Fruit fly (Drosophila melanogaster): ENCODE data around the gene SA2.

The SA2 gene

dm6 chr3L:1414032-1414431 lies 23.6 kb downstream of the SA2 start (continued):
- TF ChIP-seq dati (GFP tag; IDR thresholded peaks at IDR 0.05) (no peak; the same call in 1 of the 2 replicates), CG31365 (tag; optimal IDR thresholded peaks at IDR 0.05) (no peak), CG7987 (GFP tag; optimal IDR thresholded peaks at IDR 0.05) (no peak), btn (GFP tag; optimal IDR thresholded peaks at IDR 0.05) (no peak), CG18476 (GFP tag; optimal IDR thresholded peaks at IDR 0.05) (no peak), CG12299 (tag; optimal IDR thresholded peaks at IDR 0.05) (no peak), ind (GFP tag; optimal IDR thresholded peaks at IDR 0.05) (no peak), repo (GFP tag; optimal IDR thresholded peaks at IDR 0.05) (no peak), CG8765 (GFP tag; IDR thresholded peaks at IDR 0.05) (peak; percentile 92), CG12104 (GFP tag; optimal IDR thresholded peaks at IDR 0.05) (no peak), CG6765 (GFP tag; optimal IDR thresholded peaks at IDR 0.05) (no peak), fu2 (GFP tag; optimal IDR thresholded peaks at IDR 0.05) (no peak), jigr1 (GFP tag; IDR thresholded peaks at IDR 0.05) (no peak), row (GFP tag; IDR thresholded peaks at IDR 0.05) (peak; percentile 58; the same call in 2 of the 3 replicates), CG15011 (GFP tag; optimal IDR thresholded peaks at IDR 0.05) (no peak), CG2202 (tag; optimal IDR thresholded peaks at IDR 0.05) (peak; percentile 48), D19B (GFP tag; optimal IDR thresholded peaks at IDR 0.05) (no peak), CG1529 (GFP tag; optimal IDR thresholded peaks at IDR 0.05) (no peak), Bdp1 (GFP tag; optimal IDR thresholded peaks at IDR 0.05) (peak; percentile 36), CG15514 (GFP tag; optimal IDR thresholded peaks at IDR 0.05) (no peak), CG12071 (GFP tag; optimal IDR thresholded peaks at IDR 0.05) (no peak), zfh1 (GFP tag; IDR thresholded peaks at IDR 0.05) (peak; percentile 95), Scr (GFP tag; IDR thresholded peaks at IDR 0.05; ENCODE audit: partially characterized antibody) (no peak), CG12659 (GFP tag; optimal IDR thresholded peaks at IDR 0.05) (no peak), bcd (GFP tag; optimal IDR thresholded peaks at IDR 0.05) (no peak), CG1832 (GFP tag; optimal IDR thresholded peaks at IDR 0.05) (no peak), Nf-YA (GFP tag; IDR thresholded peaks at IDR 0.05) (no peak), CG9932 (GFP tag; IDR thresholded peaks at IDR 0.05) (no peak), Six4 (GFP tag; optimal IDR thresholded peaks at IDR 0.05) (peak; percentile 25), grau (tag; optimal IDR thresholded peaks at IDR 0.05) (peak; percentile 45), klu (GFP tag; IDR thresholded peaks at IDR 0.05) (no peak), sens-2 (GFP tag; IDR thresholded peaks at IDR 0.05) (peak; percentile 67), Dll (GFP tag; IDR thresholded peaks at IDR 0.05; ENCODE audit: partially characterized antibody) (no peak), otp (GFP tag; IDR thresholded peaks at IDR 0.05) (peak; percentile 82), mam (GFP tag; optimal IDR thresholded peaks at IDR 0.05) (no peak), CG1233 (GFP tag; optimal IDR thresholded peaks at IDR 0.05) (peak; percentile 45), kay (GFP tag; optimal IDR thresholded peaks at IDR 0.05) (no peak), az2 (GFP tag; optimal IDR thresholded peaks at IDR 0.05) (peak; percentile 44), ro (GFP tag; IDR thresholded peaks at IDR 0.05) (no peak), CG10267 (tag; optimal IDR thresholded peaks at IDR 0.05) (peak; percentile 37), ato (GFP tag; IDR thresholded peaks at IDR 0.05; ENCODE audit: partially characterized antibody) (no peak), Meics (GFP tag; optimal IDR thresholded peaks at IDR 0.05) (no peak), gcm (GFP tag; optimal IDR thresholded peaks at IDR 0.05) (peak; percentile 12), CG7928 (GFP tag; optimal IDR thresholded peaks at IDR 0.05) (no peak), Hand (GFP tag; optimal IDR thresholded peaks at IDR 0.05) (no peak), crc (GFP tag; optimal IDR thresholded peaks at IDR 0.05) (no peak), mirr (GFP tag; optimal IDR thresholded peaks at IDR 0.05) (no peak), CG4820 (GFP tag; optimal IDR thresholded peaks at IDR 0.05) (no peak), CG17829 (tag; optimal IDR thresholded peaks at IDR 0.05) (peak; percentile 81), E2f2 (GFP tag; IDR thresholded peaks at IDR 0.05) (peak; percentile 13; the same call in 1 of the 2 replicates), CG4328 (GFP tag; optimal IDR thresholded peaks at IDR 0.05) (no peak), seq (GFP tag; IDR thresholded peaks at IDR 0.05) (0 out of 2 replicates have a peak, but pooled peaks have one; percentile 38)
